Fruit fly (Drosophila melanogaster) whole organism, pupa: ENCODE results near the gene tfc.
A peak's percentile ranks its signal among the peaks of the same experiment; 100 is the strongest.

Experiments used
- CG10348 ChIP-seq: fragments of 200-800 bp; sonication (Bioruptor generic); IDR thresholded peaks from 2 replicates; pipeline ENCODE4 v1.3.6; 2022; ENCODE audit warnings: missing biosample characterization, missing genetic modification characterization
- CG12605 ChIP-seq: fragments of 200-800 bp; sonication (Bioruptor generic); IDR thresholded peaks from 2 replicates; pipeline ENCODE4 v1.3.6; 2022; ENCODE audit warnings: missing biosample characterization, missing genetic modification characterization
- CG13204 ChIP-seq: fragments of 200-800 bp; sonication (Bioruptor generic); optimal IDR thresholded peaks from 2 replicates; lab custom pipeline; 2018; ENCODE audit warnings: missing biosample characterization, mild to moderate bottlenecking, missing genetic modification characterization, moderate library complexity
- CG14655 ChIP-seq: fragments of 200-800 bp; sonication (Bioruptor generic); optimal IDR thresholded peaks from 3 replicates; lab custom pipeline; 2017; ENCODE audit warnings: mild to moderate bottlenecking, missing biosample characterization, missing genetic modification reagents, missing genetic modification characterization
- CG15710 ChIP-seq: fragments of 200-800 bp; sonication (Bioruptor generic); optimal IDR thresholded peaks from 2 replicates; lab custom pipeline; 2018; ENCODE audit warnings: missing biosample characterization, mild to moderate bottlenecking, missing genetic modification characterization, moderate library complexity
- CG17806 ChIP-seq: fragments of 200-800 bp; sonication (Bioruptor generic); optimal IDR thresholded peaks from 2 replicates; lab custom pipeline; 2018; ENCODE audit warnings: missing biosample characterization, mild to moderate bottlenecking, missing genetic modification characterization, moderate library complexity
- CG32121 ChIP-seq: fragments of 200-800 bp; sonication (Bioruptor generic); IDR thresholded peaks from 2 replicates; pipeline ENCODE4 v1.3.6; 2022; ENCODE audit warnings: missing biosample characterization, missing genetic modification characterization
- CG34367 ChIP-seq: fragments of 200-800 bp; sonication (Bioruptor generic); optimal IDR thresholded peaks from 2 replicates; lab custom pipeline; 2018; ENCODE audit warnings: missing biosample characterization, mild to moderate bottlenecking, missing genetic modification characterization
- CG4496 ChIP-seq: fragments of 200-800 bp; sonication (Bioruptor generic); IDR thresholded peaks from 3 replicates; pipeline ENCODE4 v1.3.6; 2022; ENCODE audit warnings: missing biosample characterization, missing genetic modification characterization
- CG8159 ChIP-seq: fragments of 200-800 bp; sonication (Bioruptor generic); optimal IDR thresholded peaks from 3 replicates; lab custom pipeline; 2018; ENCODE audit warnings: missing biosample characterization, mild to moderate bottlenecking, missing genetic modification characterization, moderate library complexity
- CG8301 ChIP-seq: fragments of 200-800 bp; sonication (Bioruptor generic); optimal IDR thresholded peaks from 2 replicates; lab custom pipeline; 2018; ENCODE audit warnings: missing biosample characterization, mild to moderate bottlenecking, missing genetic modification characterization
- CG9948 ChIP-seq: fragments of 200-800 bp; sonication (Bioruptor generic); optimal IDR thresholded peaks from 2 replicates; lab custom pipeline; 2018; ENCODE audit warnings: missing biosample characterization, mild to moderate bottlenecking, missing genetic modification characterization, moderate library complexity
- D1 ChIP-seq: fragments of 200-800 bp; sonication (Bioruptor generic); optimal IDR thresholded peaks from 2 replicates; lab custom pipeline; 2018; ENCODE audit warnings: missing biosample characterization, mild to moderate bottlenecking, missing genetic modification characterization, moderate library complexity
- EcR ChIP-seq: fragments of 200-800 bp; sonication (Bioruptor generic); optimal IDR thresholded peaks from 3 replicates; lab custom pipeline; 2019; ENCODE audit warnings: missing biosample characterization, missing genetic modification characterization, mild to moderate bottlenecking, moderate library complexity, missing genetic modification reagents
- Ets98B ChIP-seq: fragments of 200-800 bp; sonication (Bioruptor generic); IDR thresholded peaks from 2 replicates; pipeline ENCODE4 v1.3.6; 2022; ENCODE audit warnings: missing biosample characterization, missing genetic modification characterization
- Pif1A ChIP-seq: fragments of 200-800 bp; sonication (Bioruptor generic); optimal IDR thresholded peaks from 3 replicates; lab custom pipeline; 2016; ENCODE audit warnings: missing biosample characterization, missing genetic modification characterization
- Pif1B ChIP-seq: fragments of 200-800 bp; sonication (Bioruptor generic); optimal IDR thresholded peaks from 3 replicates; lab custom pipeline; 2016; ENCODE audit warnings: missing biosample characterization, missing genetic modification characterization
- Snoo ChIP-seq: fragments of 200-800 bp; sonication (Bioruptor generic); optimal IDR thresholded peaks from 3 replicates; lab custom pipeline; 2017; ENCODE audit warnings: missing biosample characterization, mild to moderate bottlenecking, missing genetic modification characterization, inconsistent platforms
- fd96Ca ChIP-seq: fragments of 200-800 bp; sonication (Bioruptor generic); IDR thresholded peaks from 3 replicates; pipeline ENCODE4 v1.3.6; 2022; ENCODE audit warnings: missing biosample characterization, missing genetic modification characterization
- gl ChIP-seq: fragments of 200-800 bp; sonication (Bioruptor generic); optimal IDR thresholded peaks from 2 replicates; lab custom pipeline; 2018; ENCODE audit warnings: missing biosample characterization, mild to moderate bottlenecking, missing genetic modification characterization
- rn ChIP-seq: fragments of 200-800 bp; sonication (Bioruptor generic); IDR thresholded peaks from 2 replicates; pipeline ENCODE4 v1.3.6; 2022; ENCODE audit warnings: missing biosample characterization, missing genetic modification characterization

The tfc gene

DNA sequence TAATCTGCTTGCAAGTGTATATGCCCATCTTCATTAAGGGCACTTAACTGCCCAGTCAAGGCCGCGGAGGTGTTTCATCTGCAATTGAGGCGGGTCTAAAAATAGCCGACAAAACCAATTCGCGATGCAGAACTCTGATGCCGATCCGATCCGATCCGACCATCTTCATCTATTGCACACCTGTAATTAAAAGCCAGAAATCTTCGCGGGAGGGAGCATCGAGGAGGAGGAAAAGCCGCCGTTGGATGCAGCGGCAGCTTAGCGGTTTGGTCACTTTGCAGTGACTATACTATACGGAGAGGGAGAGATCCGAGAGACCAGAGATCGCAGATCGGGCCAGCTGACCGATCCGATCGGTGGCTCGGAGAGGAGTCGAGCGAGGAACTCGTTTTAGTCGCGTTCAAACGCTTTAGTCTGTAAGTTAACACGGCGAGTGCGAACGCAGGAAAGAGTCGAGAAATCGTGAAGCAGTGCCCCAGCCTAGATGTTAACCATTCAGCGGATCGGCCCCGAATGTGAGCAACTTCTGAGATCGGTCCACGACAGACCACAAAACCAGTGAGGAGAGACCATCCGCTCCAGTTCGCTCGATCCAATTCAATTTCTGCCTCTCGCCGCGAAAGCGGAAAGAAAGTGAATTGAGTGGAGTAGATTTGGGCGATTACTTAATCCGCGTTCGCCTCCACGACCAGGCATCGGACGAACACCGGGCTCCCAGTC lies at the start of gene tfc:
TSS of gene tfc (plus strand) at position 389 of the 720 bp plus-strand sequence.
- TF ChIP-seq CG32121 (GFP tag; lab: Robert Waterston, UW) (no peak), CG13204 (GFP tag; lab: Kevin White, UChicago) (peak; percentile 66), EcR (GFP tag; lab: Kevin White, UChicago) (peak; percentile 61), Pif1A (GFP tag; lab: Kevin White, UChicago) (peak; percentile 29), CG12605 (GFP tag; lab: Robert Waterston, UW) (peak; percentile 49), CG10348 (GFP tag; lab: Robert Waterston, UW) (no peak), fd96Ca (peak; percentile 20; the same call in 1 of the 3 replicates), Snoo (tag; lab: Kevin White, UChicago) (no peak), Ets98B (GFP tag; lab: Robert Waterston, UW) (peak; percentile 50; the same call in 1 of the 2 replicates), CG8301 (no peak)

DNA sequence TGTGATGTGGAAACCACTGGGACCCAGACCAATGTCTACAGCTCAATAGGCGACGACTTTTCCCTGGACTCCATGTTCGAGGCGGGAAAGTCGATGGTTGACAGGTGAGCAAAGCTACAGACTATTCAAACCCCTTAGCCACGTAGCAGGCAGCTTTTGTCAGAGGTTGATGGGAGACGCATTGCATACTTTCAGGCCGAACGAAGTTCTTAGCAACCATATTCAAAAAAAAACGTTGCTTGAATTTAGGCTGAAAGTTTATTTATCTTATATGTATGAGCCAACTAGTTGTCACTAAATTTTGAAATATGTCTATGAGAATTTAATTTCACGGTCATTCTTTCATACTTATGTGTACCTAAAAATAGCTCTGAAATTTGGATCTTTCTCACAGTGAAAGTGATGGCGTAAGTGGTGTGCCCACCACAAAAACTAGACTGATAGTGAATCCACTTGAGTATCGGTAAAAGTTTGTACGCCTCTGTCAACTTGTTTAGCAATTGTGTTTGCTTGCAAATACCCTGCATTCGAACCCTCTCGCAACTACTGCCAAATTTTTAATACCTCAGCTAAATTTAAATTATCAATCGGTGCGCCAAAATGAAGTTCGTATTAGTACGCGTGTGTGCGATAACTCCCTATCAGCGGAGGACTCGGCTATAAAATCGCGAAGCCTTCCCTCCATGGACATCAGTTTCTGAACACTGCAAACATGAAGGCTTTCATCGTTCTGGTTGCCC lies 49.4 kb upstream of the tfc start, which contains the start of gene LysB:
TSS of gene LysB (plus strand) at position 690 of the 740 bp plus-strand sequence.
- TF ChIP-seq fd96Ca: no peak
- TF ChIP-seq CG9948: no peak

- TF ChIP-seq EcR (GFP tag; lab: Kevin White, UChicago) (peak; percentile 51), CG14655 (no peak), CG9948 (no peak), Pif1A (GFP tag; lab: Kevin White, UChicago) (no peak), CG12605 (GFP tag; lab: Robert Waterston, UW) (peak; percentile 20; the same call in 1 of the 2 replicates), rn (no peak), D1 (tag; lab: Kevin White, UChicago) (no peak), CG10348 (GFP tag; lab: Robert Waterston, UW) (no peak), CG34367 (tag; lab: Kevin White, UChicago) (no peak), Ets98B (GFP tag; lab: Robert Waterston, UW) (peak; percentile 49; the same call in 1 of the 2 replicates)
These were observed 48.0 kb upstream of the tfc start for dm6 chr3L:1208206-1208605.

dm6 chr3L:1211096-1211495 lies 45.2 kb upstream of the tfc start, which contains the start of gene LysD:
LysD (minus strand) TSS chr3L:1211196.
- TF ChIP-seq CG10348 (GFP tag; lab: Robert Waterston, UW) (no peak), CG12605 (GFP tag; lab: Robert Waterston, UW) (no peak), CG9948 (no peak), CG13204 (GFP tag; lab: Kevin White, UChicago) (no peak), CG17806 (tag; lab: Kevin White, UChicago) (no peak), CG34367 (tag; lab: Kevin White, UChicago) (no peak), Pif1B (no peak), CG8159 (tag; lab: Kevin White, UChicago) (no peak), rn (no peak), Pif1A (GFP tag; lab: Kevin White, UChicago) (no peak), Snoo (tag; lab: Kevin White, UChicago) (no peak), CG32121 (GFP tag; lab: Robert Waterston, UW) (no peak), Ets98B (GFP tag; lab: Robert Waterston, UW) (no peak), D1 (tag; lab: Kevin White, UChicago) (no peak), CG8301 (no peak), gl (tag; lab: Kevin White, UChicago) (no peak), CG4496 (GFP tag; lab: Robert Waterston, UW) (no peak), CG15710 (tag; lab: Kevin White, UChicago) (no peak)

- no peak for TF ChIP-seq gl (tag; lab: Kevin White, UChicago)
- no peak for TF ChIP-seq CG14655
- no peak for TF ChIP-seq CG17806 (tag; lab: Kevin White, UChicago)
- TF ChIP-seq CG12605 (GFP tag; lab: Robert Waterston, UW): no peak
- no peak for TF ChIP-seq CG15710 (tag; lab: Kevin White, UChicago)
- no peak for TF ChIP-seq fd96Ca
- TF ChIP-seq EcR (GFP tag; lab: Kevin White, UChicago): no peak
These were observed 44.1 kb upstream of the tfc start for dm6 chr3L:1212113-1212512.

DNA sequence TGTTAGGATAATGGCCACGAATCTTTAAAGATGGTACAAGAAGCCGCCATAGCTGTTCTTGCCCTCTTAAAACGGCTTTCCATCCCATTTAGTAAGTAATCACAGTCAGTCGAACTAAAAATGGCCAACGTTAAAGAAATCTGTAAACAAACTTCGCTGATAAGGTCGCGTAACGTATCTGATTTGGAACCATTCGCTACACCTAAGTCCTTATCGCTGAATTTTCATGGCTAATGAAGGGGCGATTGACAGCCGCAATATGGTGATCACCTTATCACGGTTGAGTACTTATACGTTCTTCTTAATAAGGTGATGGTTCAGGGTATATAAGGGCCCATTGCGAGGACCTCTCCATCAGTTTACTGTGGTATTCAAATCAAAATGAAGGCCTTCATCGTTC lies 43.7 kb upstream of the tfc start, which contains the start of gene LysE:
TSS of gene LysE (plus strand) at position 257 of the 400 bp plus-strand sequence.
- TF ChIP-seq CG34367 (tag; lab: Kevin White, UChicago) (no peak), CG14655 (no peak), fd96Ca (no peak), CG8159 (tag; lab: Kevin White, UChicago) (no peak), gl (tag; lab: Kevin White, UChicago) (no peak), Pif1A (GFP tag; lab: Kevin White, UChicago) (no peak), CG13204 (GFP tag; lab: Kevin White, UChicago) (no peak), Ets98B (GFP tag; lab: Robert Waterston, UW) (no peak), CG9948 (no peak), CG8301 (no peak), rn (no peak), Snoo (tag; lab: Kevin White, UChicago) (no peak), CG32121 (GFP tag; lab: Robert Waterston, UW) (no peak), CG15710 (tag; lab: Kevin White, UChicago) (no peak), CG10348 (GFP tag; lab: Robert Waterston, UW) (no peak), Pif1B (no peak), EcR (GFP tag; lab: Kevin White, UChicago) (no peak), CG17806 (tag; lab: Kevin White, UChicago) (no peak), CG4496 (GFP tag; lab: Robert Waterston, UW) (no peak), D1 (tag; lab: Kevin White, UChicago) (no peak)
